Fruit fly (Drosophila melanogaster) Kc167 (cell line): ENCODE results near the gene spas.

Experiments used
- Myc ChIP-seq: fragments of >200 bp; optimal IDR thresholded peaks from 2 replicates; lab custom pipeline; 2017; ENCODE audit warnings: missing external identifiers
- Sin3A ChIP-seq: fragments of >200 bp; optimal IDR thresholded peaks from 2 replicates; lab custom pipeline; 2018; ENCODE audit warnings: missing external identifiers
- psq ChIP-seq: fragments of >200 bp; optimal IDR thresholded peaks from 2 replicates; lab custom pipeline; 2017; ENCODE audit warnings: missing external identifiers
- ttk ChIP-seq: sonication (Bioruptor generic); optimal IDR thresholded peaks from 2 replicates; lab custom pipeline; 2017; ENCODE audit warnings: missing external identifiers

dm6 chr3R:24058041-24058440 lies 20.0 kb downstream of the spas start, which contains the start of gene SMC1:
- TF ChIP-seq Myc (no peak), psq (lab: Kevin White, UChicago) (no peak), ttk (lab: Kevin White, UChicago) (no peak), Sin3A (lab: Kevin White, UChicago) (no peak)
